Fruit fly (Drosophila melanogaster) whole organism, pupa: Measurements from ENCODE around the gene Kaz1-ORFB.
A peak's percentile ranks its signal among the peaks of the same experiment; 100 is the strongest.

Experiments
- CG10348 ChIP-seq: fragments of 200-800 bp; sonication (Bioruptor generic); IDR thresholded peaks from 2 replicates; pipeline ENCODE4 v1.3.6; 2022; ENCODE audit warnings: missing biosample characterization, missing genetic modification characterization
- CG12605 ChIP-seq: fragments of 200-800 bp; sonication (Bioruptor generic); IDR thresholded peaks from 2 replicates; pipeline ENCODE4 v1.3.6; 2022; ENCODE audit warnings: missing biosample characterization, missing genetic modification characterization
- CG13204 ChIP-seq: fragments of 200-800 bp; sonication (Bioruptor generic); optimal IDR thresholded peaks from 2 replicates; lab custom pipeline; 2018; ENCODE audit warnings: missing biosample characterization, mild to moderate bottlenecking, missing genetic modification characterization, moderate library complexity
- CG14655 ChIP-seq: fragments of 200-800 bp; sonication (Bioruptor generic); optimal IDR thresholded peaks from 3 replicates; lab custom pipeline; 2017; ENCODE audit warnings: mild to moderate bottlenecking, missing biosample characterization, missing genetic modification reagents, missing genetic modification characterization
- CG15710 ChIP-seq: fragments of 200-800 bp; sonication (Bioruptor generic); optimal IDR thresholded peaks from 2 replicates; lab custom pipeline; 2018; ENCODE audit warnings: missing biosample characterization, mild to moderate bottlenecking, missing genetic modification characterization, moderate library complexity
- CG17806 ChIP-seq: fragments of 200-800 bp; sonication (Bioruptor generic); optimal IDR thresholded peaks from 2 replicates; lab custom pipeline; 2018; ENCODE audit warnings: missing biosample characterization, mild to moderate bottlenecking, missing genetic modification characterization, moderate library complexity
- CG32121 ChIP-seq: fragments of 200-800 bp; sonication (Bioruptor generic); IDR thresholded peaks from 2 replicates; pipeline ENCODE4 v1.3.6; 2022; ENCODE audit warnings: missing biosample characterization, missing genetic modification characterization
- CG34367 ChIP-seq: fragments of 200-800 bp; sonication (Bioruptor generic); optimal IDR thresholded peaks from 2 replicates; lab custom pipeline; 2018; ENCODE audit warnings: missing biosample characterization, mild to moderate bottlenecking, missing genetic modification characterization
- CG4496 ChIP-seq: fragments of 200-800 bp; sonication (Bioruptor generic); IDR thresholded peaks from 3 replicates; pipeline ENCODE4 v1.3.6; 2022; ENCODE audit warnings: missing biosample characterization, missing genetic modification characterization
- CG8159 ChIP-seq: fragments of 200-800 bp; sonication (Bioruptor generic); optimal IDR thresholded peaks from 3 replicates; lab custom pipeline; 2018; ENCODE audit warnings: missing biosample characterization, mild to moderate bottlenecking, missing genetic modification characterization, moderate library complexity
- CG8301 ChIP-seq: fragments of 200-800 bp; sonication (Bioruptor generic); optimal IDR thresholded peaks from 2 replicates; lab custom pipeline; 2018; ENCODE audit warnings: missing biosample characterization, mild to moderate bottlenecking, missing genetic modification characterization
- CG9948 ChIP-seq: fragments of 200-800 bp; sonication (Bioruptor generic); optimal IDR thresholded peaks from 2 replicates; lab custom pipeline; 2018; ENCODE audit warnings: missing biosample characterization, mild to moderate bottlenecking, missing genetic modification characterization, moderate library complexity
- D1 ChIP-seq: fragments of 200-800 bp; sonication (Bioruptor generic); optimal IDR thresholded peaks from 2 replicates; lab custom pipeline; 2018; ENCODE audit warnings: missing biosample characterization, mild to moderate bottlenecking, missing genetic modification characterization, moderate library complexity
- EcR ChIP-seq: fragments of 200-800 bp; sonication (Bioruptor generic); optimal IDR thresholded peaks from 3 replicates; lab custom pipeline; 2019; ENCODE audit warnings: missing biosample characterization, missing genetic modification characterization, mild to moderate bottlenecking, moderate library complexity, missing genetic modification reagents
- Ets98B ChIP-seq: fragments of 200-800 bp; sonication (Bioruptor generic); IDR thresholded peaks from 2 replicates; pipeline ENCODE4 v1.3.6; 2022; ENCODE audit warnings: missing biosample characterization, missing genetic modification characterization
- Pif1A ChIP-seq: fragments of 200-800 bp; sonication (Bioruptor generic); optimal IDR thresholded peaks from 3 replicates; lab custom pipeline; 2016; ENCODE audit warnings: missing biosample characterization, missing genetic modification characterization
- Pif1B ChIP-seq: fragments of 200-800 bp; sonication (Bioruptor generic); optimal IDR thresholded peaks from 3 replicates; lab custom pipeline; 2016; ENCODE audit warnings: missing biosample characterization, missing genetic modification characterization
- Snoo ChIP-seq: fragments of 200-800 bp; sonication (Bioruptor generic); optimal IDR thresholded peaks from 3 replicates; lab custom pipeline; 2017; ENCODE audit warnings: missing biosample characterization, mild to moderate bottlenecking, missing genetic modification characterization, inconsistent platforms
- fd96Ca ChIP-seq: fragments of 200-800 bp; sonication (Bioruptor generic); IDR thresholded peaks from 3 replicates; pipeline ENCODE4 v1.3.6; 2022; ENCODE audit warnings: missing biosample characterization, missing genetic modification characterization
- gl ChIP-seq: fragments of 200-800 bp; sonication (Bioruptor generic); optimal IDR thresholded peaks from 2 replicates; lab custom pipeline; 2018; ENCODE audit warnings: missing biosample characterization, mild to moderate bottlenecking, missing genetic modification characterization
- rn ChIP-seq: fragments of 200-800 bp; sonication (Bioruptor generic); IDR thresholded peaks from 2 replicates; pipeline ENCODE4 v1.3.6; 2022; ENCODE audit warnings: missing biosample characterization, missing genetic modification characterization

Kaz1-ORFB gene

DNA sequence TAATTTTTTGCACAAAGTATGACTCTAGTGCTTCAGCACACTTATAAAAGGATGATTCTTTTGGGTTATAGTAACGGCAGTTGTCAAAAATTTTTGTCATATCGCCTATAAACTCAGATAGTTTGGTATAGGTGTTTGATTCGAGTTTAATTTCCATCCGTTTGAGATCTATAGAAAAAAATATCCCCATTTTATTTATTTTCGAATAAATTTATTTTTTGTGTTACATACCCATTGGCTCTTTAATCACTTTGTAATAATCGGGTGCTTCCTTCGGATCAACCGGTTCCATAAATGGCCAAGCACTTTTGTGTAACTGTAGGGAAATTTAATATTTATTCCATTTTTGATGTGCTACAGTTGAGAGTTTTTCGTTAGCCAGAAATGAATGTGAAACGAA, 17.9 kb downstream of the Kaz1-ORFB start:
- no peak for TF ChIP-seq CG13204 (GFP tag; lab: Kevin White, UChicago)
- TF ChIP-seq CG12605 (GFP tag; lab: Robert Waterston, UW), result no peak
- TF ChIP-seq CG34367 (tag; lab: Kevin White, UChicago), result no peak
- no peak for TF ChIP-seq CG17806
- TF ChIP-seq Ets98B (GFP tag; lab: Robert Waterston, UW), result no peak
- TF ChIP-seq CG15710, result no peak
- TF ChIP-seq CG8301 (tag; lab: Kevin White, UChicago), result no peak

DNA sequence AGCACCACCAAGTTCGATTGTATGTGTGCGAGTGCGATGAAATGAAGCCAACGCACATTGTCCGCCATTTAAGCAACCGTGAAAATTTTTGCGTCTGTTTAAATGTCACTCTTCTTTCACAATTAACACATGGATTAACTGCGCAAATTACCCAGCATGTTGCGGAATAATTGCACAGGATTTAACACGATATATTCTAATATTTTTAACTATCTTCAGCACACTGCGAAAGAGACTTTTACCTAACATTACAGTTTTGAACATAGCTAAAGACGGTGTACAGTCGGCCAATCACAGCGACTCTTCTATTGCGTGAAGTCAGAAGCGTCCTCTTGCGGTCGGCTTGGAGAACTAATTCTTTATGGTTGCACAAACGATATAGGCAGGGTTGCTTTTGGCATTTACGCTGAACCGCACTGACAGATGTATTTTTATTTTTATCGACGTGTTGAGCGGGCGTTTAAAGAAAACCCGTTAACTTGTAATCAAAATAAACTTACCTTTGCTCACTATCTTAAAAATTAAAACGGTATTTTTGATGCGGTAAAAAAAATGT, 30.3 kb downstream of the Kaz1-ORFB start:
- TF ChIP-seq Pif1B (GFP tag; lab: Kevin White, UChicago) (no peak), CG8159 (tag; lab: Kevin White, UChicago) (no peak), CG34367 (tag; lab: Kevin White, UChicago) (peak; percentile 47), CG10348 (GFP tag; lab: Robert Waterston, UW) (no peak), CG14655 (no peak), CG12605 (GFP tag; lab: Robert Waterston, UW) (no peak), EcR (GFP tag; lab: Kevin White, UChicago) (no peak), CG32121 (GFP tag; lab: Robert Waterston, UW) (peak; percentile 35; the same call in 1 of the 2 replicates), CG9948 (tag; lab: Kevin White, UChicago) (no peak), Ets98B (GFP tag; lab: Robert Waterston, UW) (no peak; the same call in 1 of the 2 replicates), D1 (tag; lab: Kevin White, UChicago) (no peak), CG15710 (no peak), CG17806 (peak; percentile 5), CG4496 (GFP tag; lab: Robert Waterston, UW) (no peak; the same call in 2 of the 3 replicates), Snoo (tag; lab: Kevin White, UChicago) (peak; percentile 44), gl (tag; lab: Kevin White, UChicago) (no peak), CG8301 (tag; lab: Kevin White, UChicago) (no peak), CG13204 (GFP tag; lab: Kevin White, UChicago) (no peak), fd96Ca (no peak), Pif1A (GFP tag; lab: Kevin White, UChicago) (no peak), rn (GFP tag; lab: Robert Waterston, UW) (no peak)

DNA sequence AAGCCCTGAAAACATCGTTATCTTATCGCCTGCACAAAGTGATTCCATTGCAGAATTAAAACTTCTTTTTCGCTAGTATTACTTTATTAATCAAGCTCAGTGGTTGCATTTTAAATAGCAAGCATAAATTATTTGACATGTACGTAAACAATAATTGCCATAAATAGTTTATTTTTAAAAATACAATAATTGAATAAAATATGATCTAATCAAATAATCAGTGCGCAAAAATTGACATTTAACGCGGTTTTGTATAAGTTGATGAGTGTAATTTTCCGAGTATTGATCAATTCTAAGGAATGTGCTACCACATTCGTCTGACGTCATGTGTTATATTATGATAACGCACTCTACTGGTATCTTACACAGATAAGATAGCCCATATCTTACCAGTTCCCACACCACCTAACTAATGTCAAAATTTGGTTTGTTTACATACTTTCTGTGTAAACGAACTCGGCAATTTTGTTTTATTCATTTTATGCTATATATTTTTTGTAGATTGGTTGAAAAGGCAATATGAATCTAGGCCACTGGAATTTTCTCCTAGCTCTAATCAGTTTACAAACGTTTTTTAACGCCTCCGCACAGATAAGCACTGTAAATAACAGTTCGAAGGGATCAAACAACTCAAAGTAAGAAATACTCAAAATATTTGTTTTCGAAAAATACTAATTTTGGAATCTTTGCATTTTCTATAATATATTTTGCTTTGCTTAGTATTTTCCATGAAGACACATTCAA, 31.2 kb downstream of the Kaz1-ORFB start, which contains the start of gene mthl14:
mthl14 (plus strand) TSS at position 10 of the 744 bp plus-strand sequence.
- TF ChIP-seq CG4496 (GFP tag; lab: Robert Waterston, UW) (no peak), Snoo (tag; lab: Kevin White, UChicago) (no peak), CG10348 (GFP tag; lab: Robert Waterston, UW) (no peak), Ets98B (GFP tag; lab: Robert Waterston, UW) (no peak), CG32121 (GFP tag; lab: Robert Waterston, UW) (no peak), CG17806 (no peak), Pif1B (GFP tag; lab: Kevin White, UChicago) (no peak), rn (GFP tag; lab: Robert Waterston, UW) (no peak), CG34367 (tag; lab: Kevin White, UChicago) (no peak), EcR (GFP tag; lab: Kevin White, UChicago) (no peak), CG9948 (tag; lab: Kevin White, UChicago) (no peak), CG8159 (tag; lab: Kevin White, UChicago) (no peak), CG12605 (GFP tag; lab: Robert Waterston, UW) (no peak), CG14655 (no peak), CG15710 (no peak)
- TF ChIP-seq, all 21 proteins: peak for 0

DNA sequence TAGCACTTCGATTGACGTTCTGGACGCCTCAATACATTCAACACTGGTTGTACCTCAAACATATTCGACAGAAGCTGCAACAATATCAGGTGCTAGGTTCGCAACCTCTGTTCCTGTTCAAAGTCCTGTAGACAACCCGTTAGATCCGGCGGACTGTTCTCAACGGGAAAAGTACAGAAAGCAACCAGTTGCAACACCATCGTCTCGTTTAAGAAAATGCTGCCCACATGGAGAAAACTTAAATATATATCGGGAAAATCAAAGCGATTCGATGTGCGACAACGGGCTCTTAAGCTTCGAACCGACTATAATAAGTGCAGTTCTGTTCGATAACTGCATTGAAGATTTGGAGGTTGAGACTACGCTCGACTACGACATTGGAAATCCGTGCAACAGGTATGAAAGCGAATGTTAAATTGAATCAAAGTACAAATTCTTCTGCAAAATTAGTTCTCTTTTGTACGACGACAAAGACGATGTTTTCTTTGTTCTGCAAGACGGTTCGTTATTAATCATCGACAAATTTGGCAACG, 31.9 kb downstream of the Kaz1-ORFB start:
- TF ChIP-seq CG8159 (tag; lab: Kevin White, UChicago) (no peak), fd96Ca (no peak), Snoo (tag; lab: Kevin White, UChicago) (no peak), Ets98B (GFP tag; lab: Robert Waterston, UW) (no peak), CG13204 (GFP tag; lab: Kevin White, UChicago) (no peak)

DNA sequence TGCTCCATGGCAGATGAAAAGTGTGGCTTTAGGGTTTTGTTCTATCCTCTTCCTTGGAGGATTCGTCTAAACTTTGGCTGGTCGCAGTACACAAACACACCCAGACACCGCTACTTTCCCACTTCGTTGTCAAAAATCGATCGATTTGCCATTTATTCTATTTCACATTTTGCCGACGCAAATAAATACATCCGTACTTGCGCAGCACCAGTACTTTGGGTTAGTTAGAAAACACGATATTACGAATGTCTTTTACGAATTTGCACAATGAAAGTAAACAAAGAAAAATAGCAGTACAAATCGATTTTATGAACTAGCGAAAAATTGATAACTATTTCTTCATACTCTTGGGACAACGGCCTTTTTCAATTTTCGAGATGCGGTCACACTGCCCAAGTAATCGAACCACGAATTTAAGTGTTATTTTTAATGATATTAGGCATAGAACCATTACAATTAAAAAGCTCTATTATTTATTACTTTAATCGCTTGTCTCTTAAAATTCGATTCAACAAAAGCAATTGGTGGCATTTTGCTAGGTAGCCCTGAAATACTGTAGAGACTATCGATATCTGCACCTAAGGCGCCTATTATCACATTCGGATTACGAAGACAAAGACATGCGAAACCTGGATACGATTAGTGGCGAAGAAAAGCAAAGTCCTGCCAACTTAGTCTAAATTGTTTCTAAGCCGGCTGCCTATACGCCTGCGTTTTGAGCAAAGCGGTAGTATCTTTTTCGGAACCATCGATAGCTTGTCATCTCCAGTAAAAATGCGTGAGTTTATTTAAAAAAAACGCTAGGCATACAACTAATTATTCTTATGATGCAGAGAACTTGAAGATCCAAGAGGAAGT, 41.4 kb downstream of the Kaz1-ORFB start, which contains the start of the genes DIP2 and wac:
DIP2 (minus strand) TSS at position 337 of the 858 bp plus-strand sequence.
wac (plus strand) TSS at position 559 of the 858 bp plus-strand sequence.
- TF ChIP-seq EcR (GFP tag; lab: Kevin White, UChicago), result peak; percentile 55
- TF ChIP-seq CG14655, result no peak
- TF ChIP-seq Snoo (tag; lab: Kevin White, UChicago), result peak; percentile 39
- TF ChIP-seq Pif1B (GFP tag; lab: Kevin White, UChicago), result no peak
- peak; percentile 40; the same call in 1 of the 2 replicates for TF ChIP-seq rn (GFP tag; lab: Robert Waterston, UW)
- TF ChIP-seq fd96Ca, result peak; percentile 62; the same call in 2 of the 3 replicates
- TF ChIP-seq CG15710, result peak; percentile 22
- peak; percentile 46 for TF ChIP-seq Ets98B (GFP tag; lab: Robert Waterston, UW)
- peak; percentile 22 for TF ChIP-seq CG17806
